Worm (Caenorhabditis elegans) whole organism, mixed stage, embryonic: Measurements from ENCODE around the gene F09G2.2.

Experiments used
- bed-3 ChIP-seq: fragments of 200-800 bp; sonication (Bioruptor generic); optimal IDR thresholded peaks from 3 replicates; lab custom pipeline; 2018; ENCODE audit warnings: mild to moderate bottlenecking, missing genetic modification characterization, moderate library complexity, missing compliant biosample characterization
- blmp-1 ChIP-seq: fragments of 150-350 bp; optimal IDR thresholded peaks from 2 replicates; lab custom pipeline; 2014; ENCODE audit warnings: missing biosample characterization, missing genetic modification characterization
- ceh-39 ChIP-seq: fragments of 150-350 bp; optimal IDR thresholded peaks from 2 replicates; lab custom pipeline; 2014; ENCODE audit warnings: missing biosample characterization, missing genetic modification characterization
- ceh-43 ChIP-seq: fragments of 200-800 bp; sonication (Bioruptor generic); optimal IDR thresholded peaks from 2 replicates; lab custom pipeline; 2018; ENCODE audit warnings: mild to moderate bottlenecking, missing genetic modification characterization, moderate library complexity, missing compliant biosample characterization
- ceh-83 ChIP-seq: fragments of 200-800 bp; sonication (Bioruptor generic); optimal IDR thresholded peaks from 2 replicates; lab custom pipeline; 2018; ENCODE audit warnings: mild to moderate bottlenecking, missing genetic modification characterization, missing compliant biosample characterization
- ces-1 ChIP-seq: fragments of 150-350 bp; optimal IDR thresholded peaks from 2 replicates; lab custom pipeline; 2014; ENCODE audit warnings: missing biosample characterization, missing genetic modification reagents, missing genetic modification characterization
- cnd-1 ChIP-seq: fragments of 200-800 bp; sonication (Bioruptor generic); optimal IDR thresholded peaks from 2 replicates; lab custom pipeline; 2018; ENCODE audit warnings: mild to moderate bottlenecking, missing genetic modification characterization, missing compliant biosample characterization
- drap-1 ChIP-seq: fragments of 200-800 bp; sonication (Bioruptor generic); optimal IDR thresholded peaks from 3 replicates; lab custom pipeline; 2018; ENCODE audit warnings: mild to moderate bottlenecking, missing genetic modification characterization, missing compliant biosample characterization
- elt-1 ChIP-seq: sonication (generic microtip); optimal IDR thresholded peaks from 2 replicates; lab custom pipeline; 2017; ENCODE audit warnings: missing genetic modification characterization, mild to moderate bottlenecking, missing compliant biosample characterization, antibody characterized with exemption, moderate library complexity, borderline replicate concordance; ENCODE audit not compliant: insufficient read depth
- elt-3 ChIP-seq: fragments of 150-350 bp; optimal IDR thresholded peaks from 2 replicates; lab custom pipeline; 2014; ENCODE audit warnings: missing biosample characterization, missing genetic modification characterization
- flh-1 ChIP-seq: fragments of 200-800 bp; sonication (Bioruptor generic); optimal IDR thresholded peaks from 2 replicates; lab custom pipeline; 2018; ENCODE audit warnings: mild to moderate bottlenecking, missing genetic modification characterization, moderate library complexity, missing compliant biosample characterization
- hlh-1 ChIP-seq: fragments of 150-350 bp; optimal IDR thresholded peaks from 2 replicates; lab custom pipeline; 2014; ENCODE audit warnings: missing biosample characterization, missing genetic modification reagents, missing genetic modification characterization
- lin-13 ChIP-seq: fragments of 150-350 bp; optimal IDR thresholded peaks from 2 replicates; lab custom pipeline; 2014; ENCODE audit warnings: missing biosample characterization, missing genetic modification characterization
- lin-32 ChIP-seq: fragments of 200-800 bp; sonication (Bioruptor generic); optimal IDR thresholded peaks from 2 replicates; lab custom pipeline; 2018; ENCODE audit warnings: mild to moderate bottlenecking, missing genetic modification characterization, missing compliant biosample characterization
- lsy-2 ChIP-seq: fragments of 150-350 bp; optimal IDR thresholded peaks from 2 replicates; lab custom pipeline; 2014; ENCODE audit warnings: missing biosample characterization, missing genetic modification characterization
- mab-5 ChIP-seq: fragments of 150-350 bp; optimal IDR thresholded peaks from 2 replicates; lab custom pipeline; 2014; ENCODE audit warnings: missing biosample characterization, missing genetic modification characterization
- mep-1 ChIP-seq: fragments of 150-350 bp; optimal IDR thresholded peaks from 2 replicates; lab custom pipeline; 2017; ENCODE audit warnings: missing biosample characterization, missing genetic modification reagents, missing genetic modification characterization, inconsistent platforms
- mls-2 ChIP-seq: sonication (generic microtip); optimal IDR thresholded peaks from 2 replicates; lab custom pipeline; 2016; ENCODE audit warnings: mild to moderate bottlenecking, missing genetic modification characterization, moderate library complexity, missing compliant biosample characterization
- nhr-2 ChIP-seq: fragments of 150-350 bp; optimal IDR thresholded peaks from 2 replicates; lab custom pipeline; 2014; ENCODE audit warnings: missing biosample characterization, missing genetic modification characterization
- nhr-28 ChIP-seq: fragments of 150-350 bp; optimal IDR thresholded peaks from 2 replicates; lab custom pipeline; 2014; ENCODE audit warnings: missing biosample characterization, missing genetic modification characterization
- pha-4 ChIP-seq: fragments of 150-350 bp; optimal IDR thresholded peaks from 2 replicates; lab custom pipeline; 2018; ENCODE audit warnings: missing biosample characterization, missing genetic modification reagents, missing genetic modification characterization
- sem-2 ChIP-seq: fragments of 200-800 bp; sonication (Bioruptor generic); optimal IDR thresholded peaks from 2 replicates; lab custom pipeline; 2018; ENCODE audit warnings: mild to moderate bottlenecking, missing genetic modification characterization, missing compliant biosample characterization
- snpc-4 ChIP-seq: fragments of 150-350 bp; optimal IDR thresholded peaks from 2 replicates; lab custom pipeline; 2014; ENCODE audit warnings: missing biosample characterization, missing genetic modification characterization
- sptf-1 ChIP-seq: sonication (generic microtip); optimal IDR thresholded peaks from 2 replicates; lab custom pipeline; 2017; ENCODE audit warnings: mild to moderate bottlenecking, missing genetic modification characterization, moderate library complexity, missing compliant biosample characterization
- tbx-8 ChIP-seq: fragments of 200-800 bp; sonication (Bioruptor generic); optimal IDR thresholded peaks from 2 replicates; lab custom pipeline; 2018; ENCODE audit warnings: mild to moderate bottlenecking, missing genetic modification characterization, moderate library complexity, missing compliant biosample characterization
- unc-120 ChIP-seq: sonication (generic microtip); optimal IDR thresholded peaks from 2 replicates; lab custom pipeline; 2017; ENCODE audit warnings: missing genetic modification characterization, missing compliant biosample characterization; ENCODE audit not compliant: poor library complexity, severe bottlenecking
- unc-39 ChIP-seq: fragments of 150-350 bp; optimal IDR thresholded peaks from 2 replicates; lab custom pipeline; 2014; ENCODE audit warnings: missing biosample characterization, missing genetic modification characterization
- ztf-11 ChIP-seq: fragments of 150-350 bp; optimal IDR thresholded peaks from 2 replicates; lab custom pipeline; 2014; ENCODE audit warnings: missing biosample characterization, missing genetic modification characterization

Gene F09G2.2

ce11 chrV:7201353-7201752 is 4.6 kb downstream of the F09G2.2 start:
- TF ChIP-seq ceh-43 (GFP tag; lab: Kevin White, UChicago) (no peak), elt-1 (tag; lab: Kevin White, UChicago) (no peak), elt-3 (no peak)

- TF ChIP-seq ceh-83 (GFP tag; lab: Kevin White, UChicago) (no peak), sptf-1 (tag; lab: Kevin White, UChicago) (no peak), nhr-2 (tag; lab: Kevin White, UChicago) (no peak), ztf-11 (tag; lab: Kevin White, UChicago) (no peak)
Observed at ce11 chrV:7209001-7209400, 12.3 kb downstream of the F09G2.2 start.

ce11 chrV:7214802-7215201 is 18.1 kb downstream of the F09G2.2 start, which contains the start of gene soap-1:
soap-1 (minus strand) TSS chrV:7214902.
- TF ChIP-seq mep-1 (tag; lab: Kevin White, UChicago): no peak
- no peak for TF ChIP-seq ceh-39
- TF ChIP-seq flh-1 (GFP tag; lab: Kevin White, UChicago): no peak
- TF ChIP-seq snpc-4: no peak
- no peak for TF ChIP-seq sem-2 (GFP tag; lab: Kevin White, UChicago)
- no peak for TF ChIP-seq drap-1 (GFP tag; lab: Kevin White, UChicago)
- TF ChIP-seq ces-1: no peak
- TF ChIP-seq mls-2 (tag; lab: Kevin White, UChicago): no peak
- TF ChIP-seq elt-3: no peak
- no peak for TF ChIP-seq hlh-1 (tag; lab: Kevin White, UChicago)
- TF ChIP-seq cnd-1: no peak
- TF ChIP-seq ztf-11 (tag; lab: Kevin White, UChicago): no peak
- TF ChIP-seq elt-1 (tag; lab: Kevin White, UChicago): no peak
- TF ChIP-seq mab-5 (tag; lab: Kevin White, UChicago): no peak

ce11 chrV:7216016-7216415 is 19.3 kb downstream of the F09G2.2 start:
- no peak for TF ChIP-seq lin-13 (tag; lab: Kevin White, UChicago)
- TF ChIP-seq ceh-39: no peak
- TF ChIP-seq sptf-1 (tag; lab: Kevin White, UChicago): no peak
- TF ChIP-seq hlh-1 (tag; lab: Kevin White, UChicago): no peak
- no peak for TF ChIP-seq snpc-4
- no peak for TF ChIP-seq unc-120 (tag; lab: Kevin White, UChicago)
- TF ChIP-seq sem-2 (GFP tag; lab: Kevin White, UChicago): no peak
- no peak for TF ChIP-seq drap-1 (GFP tag; lab: Kevin White, UChicago)
- no peak for TF ChIP-seq flh-1 (GFP tag; lab: Kevin White, UChicago)
- TF ChIP-seq cnd-1: no peak
- no peak for TF ChIP-seq elt-3
- no peak for TF ChIP-seq lsy-2
- no peak for TF ChIP-seq blmp-1 (tag; lab: Kevin White, UChicago)
- TF ChIP-seq, all 35 proteins: peak for 0

ce11 chrV:7218988-7219387 is 22.3 kb downstream of the F09G2.2 start, which contains the start of gene C13F10.5:
C13F10.5 (minus strand) TSS chrV:7219088.
- no peak for TF ChIP-seq lin-32
- no peak for TF ChIP-seq elt-1 (tag; lab: Kevin White, UChicago)
- TF ChIP-seq nhr-28 (tag; lab: Kevin White, UChicago): no peak

- TF ChIP-seq mep-1 (tag; lab: Kevin White, UChicago): peak; percentile 15
- TF ChIP-seq blmp-1 (tag; lab: Kevin White, UChicago): no peak
Observed at ce11 chrV:7220973-7221519, 24.3 kb downstream of the F09G2.2 start, which contains the start of the genes C13F10.8, C13F10.6 and kxd-1. C13F10.8 (minus strand) TSS chrV:7221023. C13F10.6 (minus strand) TSS chrV:7221039. kxd-1 (plus strand) TSS chrV:7221469.

- TF ChIP-seq ztf-11 (tag; lab: Kevin White, UChicago) (no peak), tbx-8 (GFP tag; lab: Kevin White, UChicago) (no peak), ceh-39 (no peak), ces-1 (no peak), mab-5 (tag; lab: Kevin White, UChicago) (no peak), pha-4 (tag; lab: Kevin White, UChicago) (no peak), blmp-1 (tag; lab: Kevin White, UChicago) (no peak), flh-1 (GFP tag; lab: Kevin White, UChicago) (no peak), unc-39 (tag; lab: Kevin White, UChicago) (no peak), bed-3 (GFP tag; lab: Kevin White, UChicago) (no peak)
- TF ChIP-seq, all 35 proteins: peak for 0
Observed at ce11 chrV:7223152-7223551, 26.4 kb downstream of the F09G2.2 start, which contains the start of gene C13F10.7. C13F10.7 (minus strand) TSS chrV:7223252.
